Worm (Caenorhabditis elegans) whole organism, L3 larva: ENCODE results near the gene nep-17.

Experiments used
- R02D3.7 ChIP-seq: fragments of 150-350 bp; optimal IDR thresholded peaks from 2 replicates; lab custom pipeline; 2014; ENCODE audit warnings: missing biosample characterization, missing genetic modification characterization
- aly-2 ChIP-seq: fragments of 150-350 bp; optimal IDR thresholded peaks from 2 replicates; lab custom pipeline; 2014; ENCODE audit warnings: missing biosample characterization, missing genetic modification characterization
- ama-1 ChIP-seq: fragments of 150-350 bp; optimal IDR thresholded peaks from 2 replicates; lab custom pipeline; 2018
- ceh-16 ChIP-seq: sonication (generic microtip); optimal IDR thresholded peaks from 2 replicates; lab custom pipeline; 2017; ENCODE audit warnings: missing biosample characterization, missing genetic modification characterization
- ceh-28 ChIP-seq: fragments of 150-350 bp; optimal IDR thresholded peaks from 2 replicates; lab custom pipeline; 2014; ENCODE audit warnings: missing biosample characterization, missing genetic modification reagents, missing genetic modification characterization
- daf-12 ChIP-seq: fragments of 150-350 bp; optimal IDR thresholded peaks from 2 replicates; lab custom pipeline; 2014; ENCODE audit warnings: missing biosample characterization, missing genetic modification reagents, missing genetic modification characterization
- egl-27 ChIP-seq: sonication (generic microtip); optimal IDR thresholded peaks from 4 replicates; lab custom pipeline; 2017; ENCODE audit warnings: missing biosample characterization, missing genetic modification reagents, missing genetic modification characterization
- egl-5 ChIP-seq: fragments of 150-350 bp; optimal IDR thresholded peaks from 2 replicates; lab custom pipeline; 2017; ENCODE audit warnings: missing biosample characterization, missing genetic modification reagents, missing genetic modification characterization, inconsistent platforms
- elt-1 ChIP-seq: fragments of 150-350 bp; optimal IDR thresholded peaks from 2 replicates; lab custom pipeline; 2014; ENCODE audit warnings: missing biosample characterization, missing genetic modification characterization
- elt-2 ChIP-seq: sonication (generic microtip); optimal IDR thresholded peaks from 2 replicates; lab custom pipeline; 2016; ENCODE audit warnings: missing genetic modification reagents, mild to moderate bottlenecking, missing genetic modification characterization, missing compliant biosample characterization
- elt-3 ChIP-seq, 3 experiments: fragments of 150-350 bp in 1 of 3; sonication (generic microtip) in 2 of 3; optimal IDR thresholded peaks; 2 replicates in 2 of 3; 4 replicates in 1 of 3; lab custom pipeline; 2014 to 2017; ENCODE audit warnings: missing biosample characterization in 3 of 3, missing genetic modification characterization in 3 of 3
- eor-1 ChIP-seq, 2 experiments: fragments of 150-350 bp; optimal IDR thresholded peaks; 2 replicates each; lab custom pipeline; 2014 to 2018; ENCODE audit warnings: missing biosample characterization in 2 of 2, missing genetic modification characterization in 2 of 2
- fkh-2 ChIP-seq: fragments of 150-350 bp; optimal IDR thresholded peaks from 2 replicates; lab custom pipeline; 2014; ENCODE audit warnings: missing biosample characterization, missing genetic modification reagents, missing genetic modification characterization
- fos-1 ChIP-seq: fragments of 150-350 bp; optimal IDR thresholded peaks from 2 replicates; lab custom pipeline; 2014; ENCODE audit warnings: missing biosample characterization, missing genetic modification characterization
- hmg-11 ChIP-seq: sonication (generic microtip); optimal IDR thresholded peaks from 2 replicates; lab custom pipeline; 2016; ENCODE audit warnings: missing genetic modification characterization, missing compliant biosample characterization
- lin-15B ChIP-seq: fragments of 150-350 bp; optimal IDR thresholded peaks from 2 replicates; lab custom pipeline; 2014; ENCODE audit warnings: missing biosample characterization, missing genetic modification characterization
- lin-39 ChIP-seq: fragments of 150-350 bp; optimal IDR thresholded peaks from 2 replicates; lab custom pipeline; 2018; ENCODE audit warnings: missing biosample characterization, missing genetic modification reagents, missing genetic modification characterization
- lsy-12 ChIP-seq: sonication (generic microtip); optimal IDR thresholded peaks from 2 replicates; lab custom pipeline; 2016; ENCODE audit warnings: mild to moderate bottlenecking, missing genetic modification characterization, missing compliant biosample characterization
- mml-1 ChIP-seq: fragments of 150-350 bp; sonication (generic microtip); optimal IDR thresholded peaks from 3 replicates; lab custom pipeline; 2014; ENCODE audit warnings: missing biosample characterization, missing genetic modification characterization
- nfya-1 ChIP-seq: sonication (generic microtip); optimal IDR thresholded peaks from 2 replicates; lab custom pipeline; 2017; ENCODE audit warnings: missing genetic modification characterization, mild to moderate bottlenecking, missing compliant biosample characterization, antibody characterized with exemption, moderate library complexity; ENCODE audit not compliant: insufficient read depth
- nhr-12 ChIP-seq: fragments of 150-350 bp; optimal IDR thresholded peaks from 2 replicates; lab custom pipeline; 2014; ENCODE audit warnings: missing biosample characterization, missing genetic modification characterization
- nhr-23 ChIP-seq: fragments of 150-350 bp; optimal IDR thresholded peaks from 2 replicates; lab custom pipeline; 2014; ENCODE audit warnings: missing biosample characterization, missing genetic modification reagents, missing genetic modification characterization
- nhr-237 ChIP-seq: fragments of 150-350 bp; optimal IDR thresholded peaks from 2 replicates; lab custom pipeline; 2014; ENCODE audit warnings: missing biosample characterization, missing genetic modification characterization
- nhr-25 ChIP-seq: sonication (generic microtip); optimal IDR thresholded peaks from 2 replicates; lab custom pipeline; 2017; ENCODE audit warnings: missing biosample characterization, missing genetic modification characterization
- nhr-28 ChIP-seq: fragments of 150-350 bp; optimal IDR thresholded peaks from 2 replicates; lab custom pipeline; 2014; ENCODE audit warnings: missing biosample characterization, missing genetic modification characterization
- nhr-76 ChIP-seq: fragments of 150-350 bp; sonication (generic microtip); optimal IDR thresholded peaks from 5 replicates; lab custom pipeline; 2014; ENCODE audit warnings: missing biosample characterization, missing genetic modification characterization
- nhr-77 ChIP-seq: fragments of 150-350 bp; optimal IDR thresholded peaks from 2 replicates; lab custom pipeline; 2014; ENCODE audit warnings: missing biosample characterization, missing genetic modification characterization
- pha-4 ChIP-seq: fragments of 150-350 bp; optimal IDR thresholded peaks from 2 replicates; lab custom pipeline; 2014; ENCODE audit warnings: missing biosample characterization, missing genetic modification reagents, missing genetic modification characterization
- pqm-1 ChIP-seq: fragments of 150-350 bp; optimal IDR thresholded peaks from 2 replicates; lab custom pipeline; 2017; ENCODE audit warnings: missing biosample characterization, missing genetic modification characterization, inconsistent platforms
- snpc-4 ChIP-seq: fragments of 150-350 bp; optimal IDR thresholded peaks from 2 replicates; lab custom pipeline; 2014; ENCODE audit warnings: missing biosample characterization, missing genetic modification characterization
- tbx-2 ChIP-seq: sonication (generic microtip); optimal IDR thresholded peaks from 2 replicates; lab custom pipeline; 2016; ENCODE audit warnings: mild to moderate bottlenecking, missing genetic modification characterization, missing compliant biosample characterization
- unc-39 ChIP-seq: sonication (generic microtip); optimal IDR thresholded peaks from 4 replicates; lab custom pipeline; 2017; ENCODE audit warnings: missing biosample characterization, missing genetic modification characterization
- unc-62 ChIP-seq: fragments of 150-350 bp; sonication (generic microtip); optimal IDR thresholded peaks from 4 replicates; lab custom pipeline; 2014; ENCODE audit warnings: missing biosample characterization, missing genetic modification reagents, missing genetic modification characterization
- ztf-11 ChIP-seq: fragments of 150-350 bp; optimal IDR thresholded peaks from 2 replicates; lab custom pipeline; 2014; ENCODE audit warnings: missing biosample characterization, missing genetic modification characterization
- ztf-4 ChIP-seq: fragments of 150-350 bp; optimal IDR thresholded peaks from 2 replicates; lab custom pipeline; 2014; ENCODE audit warnings: missing biosample characterization, missing genetic modification characterization

The nep-17 gene

ce11 chrII:13470655-13471054, 37.0 kb upstream of the nep-17 start:
- no peak for TF ChIP-seq pha-4
- no peak for TF ChIP-seq hmg-11 (tag; lab: Kevin White, UChicago)
- no peak for TF ChIP-seq unc-39 (tag; lab: Kevin White, UChicago)
- no peak for TF ChIP-seq nhr-28 (tag; lab: Kevin White, UChicago)
- TF ChIP-seq fos-1 (tag; lab: Kevin White, UChicago), result no peak
- TF ChIP-seq lsy-12 (tag; lab: Kevin White, UChicago), result no peak
- TF ChIP-seq elt-1 (tag; lab: Kevin White, UChicago), result no peak
- no peak for TF ChIP-seq egl-5 (tag; lab: Kevin White, UChicago)
- TF ChIP-seq elt-3 (tag; optimal IDR thresholded peaks at IDR 0.05; lab: Kevin White, UChicago), result no peak
- TF ChIP-seq fkh-2 (tag; lab: Kevin White, UChicago), result no peak
- no peak for TF ChIP-seq elt-2 (tag; lab: Kevin White, UChicago)
- no peak for TF ChIP-seq aly-2 (tag; lab: Kevin White, UChicago)
- TF ChIP-seq ceh-16 (tag; lab: Kevin White, UChicago), result no peak
- no peak for TF ChIP-seq egl-27
- no peak for TF ChIP-seq tbx-2 (tag; lab: Kevin White, UChicago)
- no peak for TF ChIP-seq R02D3.7
- TF ChIP-seq nhr-77 (tag; lab: Kevin White, UChicago), result no peak

- TF ChIP-seq ztf-4 (tag; lab: Kevin White, UChicago), result no peak
- no peak for TF ChIP-seq nhr-25 (tag; lab: Kevin White, UChicago)
- TF ChIP-seq egl-5 (tag; lab: Kevin White, UChicago), result no peak
- no peak for TF ChIP-seq elt-2 (tag; lab: Kevin White, UChicago)
- TF ChIP-seq lin-39 (tag; lab: Kevin White, UChicago), result no peak
- TF ChIP-seq nhr-76, result no peak
- TF ChIP-seq lin-15B (tag; lab: Kevin White, UChicago), result no peak
- no peak for TF ChIP-seq nhr-23
- no peak for TF ChIP-seq nhr-12 (tag; lab: Kevin White, UChicago)
- TF ChIP-seq egl-27, result no peak
- no peak for TF ChIP-seq fos-1 (tag; lab: Kevin White, UChicago)
- no peak for TF ChIP-seq eor-1 (tag; optimal IDR thresholded peaks at IDR 0.05; lab: Kevin White, UChicago)
- TF ChIP-seq ceh-16 (tag; lab: Kevin White, UChicago), result no peak
- TF ChIP-seq daf-12, result no peak
These were observed 35.5 kb upstream of the nep-17 start, which contains the start of gene E01G4.5 for ce11 chrII:13472101-13472500. TSS of gene E01G4.5 (plus strand) at chrII:13472401.

ce11 chrII:13477230-13477629, 30.4 kb upstream of the nep-17 start:
- TF ChIP-seq elt-1 (tag; lab: Kevin White, UChicago) (no peak), fkh-2 (tag; lab: Kevin White, UChicago) (no peak), snpc-4 (tag; lab: Kevin White, UChicago) (peak; percentile 67), lin-39 (tag; lab: Kevin White, UChicago) (peak; percentile 12), elt-2 (tag; lab: Kevin White, UChicago) (peak; percentile 23), eor-1 (tag; optimal IDR thresholded peaks at IDR 0.05; lab: Kevin White, UChicago) (no peak), nfya-1 (peak; percentile 59), pqm-1 (no peak), nhr-77 (tag; lab: Kevin White, UChicago) (no peak), lin-15B (tag; lab: Kevin White, UChicago) (peak; percentile 82), elt-3 (tag; optimal IDR thresholded peaks at IDR 0.05; lab: Kevin White, UChicago) (no peak), nhr-28 (tag; lab: Kevin White, UChicago) (no peak), R02D3.7 (no peak), ama-1 (no peak), ztf-11 (tag; lab: Kevin White, UChicago) (no peak), nhr-23 (peak; percentile 36), egl-27 (no peak), egl-5 (tag; lab: Kevin White, UChicago) (no peak), aly-2 (tag; lab: Kevin White, UChicago) (no peak), nhr-237 (tag; lab: Kevin White, UChicago) (no peak), ceh-28 (tag; lab: Kevin White, UChicago) (no peak), hmg-11 (tag; lab: Kevin White, UChicago) (peak; percentile 65), nhr-12 (tag; lab: Kevin White, UChicago) (no peak), unc-62 (no peak)

- TF ChIP-seq elt-2 (tag; lab: Kevin White, UChicago) (no peak), daf-12 (no peak), pha-4 (no peak), eor-1 (tag; optimal IDR thresholded peaks at IDR 0.05; lab: Kevin White, UChicago) (no peak), ztf-11 (tag; lab: Kevin White, UChicago) (no peak), ceh-28 (tag; lab: Kevin White, UChicago) (no peak), ama-1 (no peak), fos-1 (tag; lab: Kevin White, UChicago) (no peak), unc-39 (tag; lab: Kevin White, UChicago) (no peak), elt-3 (tag; optimal IDR thresholded peaks at IDR 0.05; lab: Kevin White, UChicago) (no peak), mml-1 (tag; lab: Kevin White, UChicago) (no peak), lin-39 (tag; lab: Kevin White, UChicago) (no peak)
These were observed 28.2 kb upstream of the nep-17 start for ce11 chrII:13479424-13479823.
